Worm (Caenorhabditis elegans) whole organism, young adult: ENCODE data around the gene hpo-10.

ENCODE experiments used
- B0019.2 ChIP-seq: fragments of 200-800 bp; sonication (Bioruptor generic); conservative IDR thresholded peaks from 2 replicates; pipeline ENCODE4 v1.3.6; 2022; ENCODE audit warnings: missing genetic modification reagents, missing genetic modification characterization, missing compliant biosample characterization
- B0035.1 ChIP-seq: sonication (generic microtip); optimal IDR thresholded peaks from 2 replicates; lab custom pipeline; 2016; ENCODE audit warnings: missing genetic modification characterization, mild to moderate bottlenecking, missing compliant biosample characterization, missing genotype, missing genetic modification reagents
- B0261.1 ChIP-seq: sonication (generic microtip); optimal IDR thresholded peaks from 2 replicates; lab custom pipeline; 2016; ENCODE audit warnings: mild to moderate bottlenecking, missing genetic modification characterization, moderate library complexity, missing compliant biosample characterization
- B0336.3 ChIP-seq: fragments of 200-800 bp; sonication (Bioruptor generic); IDR thresholded peaks from 2 replicates; pipeline ENCODE4 v1.3.6; 2022; ENCODE audit warnings: missing genetic modification characterization, missing compliant biosample characterization
- C06A6.2 ChIP-seq: fragments of 200-800 bp; sonication (Bioruptor generic); conservative IDR thresholded peaks from 2 replicates; pipeline ENCODE4 v1.3.6; 2022; ENCODE audit warnings: missing genetic modification characterization, missing compliant biosample characterization
- F23B12.7 ChIP-seq: sonication (generic microtip); optimal IDR thresholded peaks from 2 replicates; lab custom pipeline; 2017; ENCODE audit warnings: missing genetic modification characterization, mild to moderate bottlenecking, missing compliant biosample characterization, antibody characterized with exemption, moderate library complexity; ENCODE audit not compliant: insufficient read depth
- F37B4.10 ChIP-seq: fragments of 200-800 bp; sonication (Bioruptor generic); IDR thresholded peaks from 2 replicates; pipeline ENCODE4 v1.3.6; 2022; ENCODE audit warnings: missing genetic modification characterization, missing compliant biosample characterization
- F55B11.4 ChIP-seq: sonication (generic microtip); optimal IDR thresholded peaks from 2 replicates; lab custom pipeline; 2016; ENCODE audit warnings: missing compliant biosample characterization, missing genetic modification characterization, borderline replicate concordance; ENCODE audit not compliant: insufficient read depth
- K11D2.4 ChIP-seq: fragments of 200-800 bp; sonication (Bioruptor generic); IDR thresholded peaks from 2 replicates; pipeline ENCODE4 v1.3.6; 2022; ENCODE audit warnings: missing genetic modification reagents, missing genetic modification characterization, missing compliant biosample characterization
- Y56A3A.18 ChIP-seq: fragments of 200-800 bp; sonication (Bioruptor generic); IDR thresholded peaks from 2 replicates; pipeline ENCODE4 v1.3.6; 2022; ENCODE audit warnings: missing genetic modification reagents, missing genetic modification characterization, missing compliant biosample characterization
- Y67H2A.10 ChIP-seq: fragments of 200-800 bp; sonication (Bioruptor generic); conservative IDR thresholded peaks from 2 replicates; pipeline ENCODE4 v1.3.6; 2022; ENCODE audit warnings: missing genetic modification reagents, missing genetic modification characterization, missing compliant biosample characterization
- aptf-2 ChIP-seq: fragments of 200-800 bp; sonication (Bioruptor generic); conservative IDR thresholded peaks from 2 replicates; pipeline ENCODE4 v1.3.6; 2022; ENCODE audit warnings: missing genetic modification reagents, missing genetic modification characterization, missing compliant biosample characterization
- aptf-3 ChIP-seq: fragments of 200-800 bp; sonication (Bioruptor generic); IDR thresholded peaks from 2 replicates; pipeline ENCODE4 v1.3.6; 2022; ENCODE audit warnings: missing genetic modification characterization, missing compliant biosample characterization
- bed-2 ChIP-seq: fragments of 200-800 bp; sonication (Bioruptor generic); IDR thresholded peaks from 2 replicates; pipeline ENCODE4 v1.3.6; 2022; ENCODE audit warnings: missing genetic modification reagents, missing genetic modification characterization, missing compliant biosample characterization
- ceh-100 ChIP-seq: fragments of 200-800 bp; sonication (Bioruptor generic); IDR thresholded peaks from 2 replicates; pipeline ENCODE4 v1.3.6; 2022; ENCODE audit warnings: missing genetic modification reagents, missing genetic modification characterization, missing compliant biosample characterization
- ceh-27 ChIP-seq: fragments of 200-800 bp; sonication (Bioruptor generic); optimal IDR thresholded peaks from 2 replicates; lab custom pipeline; 2018; ENCODE audit warnings: mild to moderate bottlenecking, missing genetic modification characterization, moderate library complexity, missing compliant biosample characterization
- ceh-79 ChIP-seq: sonication (generic microtip); optimal IDR thresholded peaks from 2 replicates; lab custom pipeline; 2017; ENCODE audit warnings: mild to moderate bottlenecking, missing genetic modification characterization, missing compliant biosample characterization
- egl-18 ChIP-seq: fragments of 200-800 bp; sonication (Bioruptor generic); IDR thresholded peaks from 2 replicates; pipeline ENCODE4 v1.3.6; 2022; ENCODE audit warnings: missing genetic modification reagents, missing genetic modification characterization, missing compliant biosample characterization
- egl-44 ChIP-seq: fragments of 200-800 bp; sonication (Bioruptor generic); IDR thresholded peaks from 2 replicates; pipeline ENCODE4 v1.3.6; 2022; ENCODE audit warnings: missing genetic modification reagents, missing genetic modification characterization, missing compliant biosample characterization
- ekl-4 ChIP-seq: fragments of 200-800 bp; sonication (Bioruptor generic); IDR thresholded peaks from 2 replicates; pipeline ENCODE4 v1.3.6; 2022; ENCODE audit warnings: missing genetic modification reagents, missing genetic modification characterization, missing compliant biosample characterization
- fkh-3 ChIP-seq: sonication (generic microtip); optimal IDR thresholded peaks from 2 replicates; lab custom pipeline; 2016; ENCODE audit warnings: mild to moderate bottlenecking, missing genetic modification characterization, missing compliant biosample characterization
- hlh-12 ChIP-seq: sonication (generic microtip); optimal IDR thresholded peaks from 2 replicates; lab custom pipeline; 2016; ENCODE audit warnings: missing genetic modification characterization, missing compliant biosample characterization
- hmg-1.2 ChIP-seq: fragments of 200-800 bp; sonication (Bioruptor generic); IDR thresholded peaks from 2 replicates; pipeline ENCODE4 v1.3.6; 2022; ENCODE audit warnings: missing genetic modification reagents, missing genetic modification characterization, missing compliant biosample characterization
- hmg-20 ChIP-seq: fragments of 200-800 bp; sonication (Bioruptor generic); IDR thresholded peaks from 2 replicates; pipeline ENCODE4 v1.3.6; 2022; ENCODE audit warnings: missing genetic modification reagents, missing genetic modification characterization, missing compliant biosample characterization
- hrde-1 ChIP-seq: sonication (generic microtip); optimal IDR thresholded peaks from 2 replicates; lab custom pipeline; 2016; ENCODE audit warnings: missing genetic modification characterization, mild to moderate bottlenecking, missing compliant biosample characterization, moderate library complexity, missing genotype, missing genetic modification reagents, borderline replicate concordance
- let-526 ChIP-seq: fragments of 200-800 bp; sonication (Bioruptor generic); IDR thresholded peaks from 2 replicates; pipeline ENCODE4 v1.3.6; 2022; ENCODE audit warnings: missing genetic modification reagents, missing genetic modification characterization, missing compliant biosample characterization
- lin-40 ChIP-seq: sonication (generic microtip); optimal IDR thresholded peaks from 2 replicates; lab custom pipeline; 2016; ENCODE audit warnings: missing genetic modification characterization, mild to moderate bottlenecking, missing compliant biosample characterization, missing genotype, missing genetic modification reagents
- lsy-27 ChIP-seq: sonication (generic microtip); optimal IDR thresholded peaks from 2 replicates; lab custom pipeline; 2017; ENCODE audit warnings: missing genetic modification characterization, mild to moderate bottlenecking, missing compliant biosample characterization, antibody characterized with exemption, missing genotype, borderline replicate concordance; ENCODE audit not compliant: insufficient read depth
- madf-6 ChIP-seq: fragments of 200-800 bp; sonication (Bioruptor generic); IDR thresholded peaks from 2 replicates; pipeline ENCODE4 v1.3.6; 2022; ENCODE audit warnings: missing genetic modification reagents, missing genetic modification characterization, missing compliant biosample characterization
- mes-4 ChIP-seq: sonication (generic microtip); optimal IDR thresholded peaks from 2 replicates; lab custom pipeline; 2016; ENCODE audit warnings: missing genotype, missing genetic modification characterization, missing compliant biosample characterization
- mxl-1 ChIP-seq: sonication (generic microtip); optimal IDR thresholded peaks from 2 replicates; lab custom pipeline; 2016; ENCODE audit warnings: missing genetic modification characterization, missing compliant biosample characterization
- nfya-1 ChIP-seq: sonication (generic microtip); optimal IDR thresholded peaks from 2 replicates; lab custom pipeline; 2017; ENCODE audit warnings: antibody characterized with exemption, missing compliant biosample characterization, missing genetic modification characterization, borderline replicate concordance; ENCODE audit not compliant: insufficient read depth
- nhr-120 ChIP-seq: fragments of 200-800 bp; sonication (Bioruptor generic); IDR thresholded peaks from 2 replicates; pipeline ENCODE4 v1.3.6; 2022; ENCODE audit warnings: missing genetic modification characterization, missing compliant biosample characterization
- nhr-80 ChIP-seq: sonication (generic microtip); optimal IDR thresholded peaks from 2 replicates; lab custom pipeline; 2016; ENCODE audit warnings: missing genetic modification characterization, missing compliant biosample characterization
- nhr-90 ChIP-seq: sonication (generic microtip); optimal IDR thresholded peaks from 2 replicates; lab custom pipeline; 2016; ENCODE audit warnings: missing genotype, mild to moderate bottlenecking, missing genetic modification characterization, missing compliant biosample characterization
- pha-4 ChIP-seq: fragments of 150-350 bp; sonication (generic microtip); optimal IDR thresholded peaks from 2 replicates; lab custom pipeline; 2014; ENCODE audit warnings: missing biosample characterization, missing genetic modification reagents, missing genetic modification characterization
- repo-1 ChIP-seq: sonication (generic microtip); optimal IDR thresholded peaks from 2 replicates; lab custom pipeline; 2017; ENCODE audit warnings: mild to moderate bottlenecking, missing genetic modification characterization, missing compliant biosample characterization
- sdz-38 ChIP-seq: sonication (generic microtip); optimal IDR thresholded peaks from 2 replicates; lab custom pipeline; 2016; ENCODE audit warnings: missing genotype, missing genetic modification characterization, missing compliant biosample characterization
- sptf-2 ChIP-seq: fragments of 200-800 bp; sonication (Bioruptor generic); optimal IDR thresholded peaks from 2 replicates; lab custom pipeline; 2018; ENCODE audit warnings: mild to moderate bottlenecking, missing genetic modification characterization, missing compliant biosample characterization
- tlf-1 ChIP-seq: fragments of 200-800 bp; sonication (Bioruptor generic); optimal IDR thresholded peaks from 2 replicates; lab custom pipeline; 2018; ENCODE audit warnings: mild to moderate bottlenecking, missing genetic modification characterization, missing compliant biosample characterization
- xnd-1 ChIP-seq: sonication (generic microtip); optimal IDR thresholded peaks from 2 replicates; lab custom pipeline; 2016; ENCODE audit warnings: missing genotype, missing genetic modification reagents, missing genetic modification characterization, missing compliant biosample characterization
- zim-3 ChIP-seq: sonication (generic microtip); optimal IDR thresholded peaks from 2 replicates; lab custom pipeline; 2017; ENCODE audit warnings: mild to moderate bottlenecking, missing genetic modification characterization, moderate library complexity, missing compliant biosample characterization
- ztf-18 ChIP-seq: sonication (generic microtip); optimal IDR thresholded peaks from 2 replicates; lab custom pipeline; 2016; ENCODE audit warnings: missing genotype, mild to moderate bottlenecking, missing genetic modification characterization, missing compliant biosample characterization

The hpo-10 gene

DNA sequence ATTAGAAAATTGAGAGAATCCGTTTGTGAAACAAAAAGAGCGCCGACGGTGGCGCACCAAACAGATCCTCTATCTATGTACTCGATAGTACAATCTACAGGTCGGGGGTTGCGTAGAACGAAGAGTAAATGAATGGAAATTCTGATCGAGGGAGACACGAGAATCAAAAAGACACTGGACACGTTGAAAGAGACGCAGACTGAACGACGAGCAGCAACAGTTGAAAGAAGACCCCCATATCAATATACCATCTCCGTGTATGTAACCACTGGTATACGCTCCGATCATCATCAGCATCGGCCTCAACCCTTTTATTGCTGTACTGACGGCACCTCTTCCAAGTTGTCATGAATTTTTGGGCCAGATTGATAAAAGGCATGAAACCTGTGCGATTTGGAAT, 43.0 kb upstream of the hpo-10 start:
- no peak for TF ChIP-seq Y67H2A.10 (GFP tag; lab: Robert Waterston, UW)
- 0 out of 2 replicates have a peak, but pooled peaks have one; percentile 28 for TF ChIP-seq F37B4.10 (GFP tag; lab: Robert Waterston, UW)
- TF ChIP-seq hlh-12: no peak
- TF ChIP-seq let-526: 0 out of 2 replicates have a peak, but pooled peaks have one; percentile 6
- TF ChIP-seq hmg-1.2: peak; percentile 28; the same call in 1 of the 2 replicates
- no peak for TF ChIP-seq Y56A3A.18
- no peak for TF ChIP-seq xnd-1 (tag; lab: Kevin White, UChicago)
- no peak for TF ChIP-seq hmg-20

DNA sequence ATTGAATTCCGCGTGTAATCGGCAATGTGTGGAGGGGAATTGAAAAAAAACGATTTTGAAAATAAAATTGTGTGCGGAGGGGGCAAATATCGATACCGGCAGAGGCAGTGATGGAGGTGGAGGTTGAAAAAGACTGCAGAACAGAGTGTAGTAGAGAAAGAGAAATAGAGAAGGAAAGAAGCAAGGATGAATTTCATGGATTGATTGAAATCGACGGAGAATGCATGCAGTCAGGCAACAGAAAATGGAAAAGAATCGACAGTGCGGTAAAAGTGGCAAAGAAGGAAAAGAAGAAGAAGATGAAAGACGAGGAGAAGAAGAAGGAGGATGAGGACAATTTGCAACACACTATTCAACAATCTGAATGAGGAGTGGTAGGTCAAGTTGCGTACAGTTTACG, 42.5 kb upstream of the hpo-10 start, which contains the start of gene W04D12.1:
Gene W04D12.1, plus strand, starts transcription at position 111 of the 400 bp plus-strand sequence.
- TF ChIP-seq nfya-1 (tag; lab: Kevin White, UChicago) (no peak), C06A6.2 (GFP tag; lab: Robert Waterston, UW) (no peak), ztf-18 (no peak), hmg-1.2 (peak; percentile 58; the same call in 1 of the 2 replicates), nhr-120 (GFP tag; lab: Robert Waterston, UW) (no peak)
- TF ChIP-seq, all 124 proteins: peak for 1

DNA sequence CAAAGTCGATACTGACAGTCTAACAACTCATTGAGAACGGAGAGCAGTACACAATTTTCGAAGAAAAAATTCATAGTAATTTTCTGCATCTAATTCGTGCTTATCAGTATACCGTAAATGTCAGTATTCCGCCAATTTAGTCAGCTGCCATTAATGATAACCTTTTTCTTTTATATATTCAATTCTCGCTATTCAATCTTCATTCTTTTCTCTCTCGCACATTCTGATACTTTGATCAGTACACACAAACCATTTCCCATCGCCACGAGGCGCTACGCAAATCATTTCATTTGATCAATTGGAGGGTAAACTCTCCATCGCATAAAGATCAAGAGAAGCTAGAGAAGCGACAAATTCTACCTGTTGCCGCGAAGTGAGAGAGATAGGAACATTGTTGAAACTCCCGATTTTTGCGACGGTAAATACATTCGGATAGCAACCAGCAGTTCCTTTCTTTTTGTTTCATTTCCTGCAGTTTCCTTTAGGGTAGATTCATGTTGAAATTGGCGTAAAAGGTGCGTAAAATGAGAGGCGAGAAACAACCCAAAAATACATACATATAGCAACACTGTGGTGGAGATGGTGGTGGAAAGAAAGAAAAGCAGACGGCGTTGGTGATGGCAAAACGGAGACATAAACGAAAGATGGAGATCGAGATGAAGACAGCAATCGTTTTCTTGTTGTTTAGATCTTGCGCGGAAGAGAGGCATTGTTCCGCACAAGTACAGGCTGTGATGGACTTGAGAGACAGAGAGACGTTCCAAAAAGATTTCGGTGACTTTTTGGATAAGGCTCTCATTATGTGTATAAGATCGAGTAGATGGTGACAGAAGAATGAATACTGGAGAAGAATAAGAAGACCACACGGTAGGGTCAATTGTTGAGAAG, 40.9 kb upstream of the hpo-10 start:
- TF ChIP-seq ceh-100 (GFP tag; lab: Robert Waterston, UW) (no peak), F23B12.7 (tag; lab: Kevin White, UChicago) (peak; percentile 29), B0336.3 (no peak), bed-2 (GFP tag; lab: Robert Waterston, UW) (no peak), hrde-1 (tag; lab: Kevin White, UChicago) (no peak), zim-3 (tag; lab: Kevin White, UChicago) (no peak), lin-40 (tag; lab: Kevin White, UChicago) (peak; percentile 34), ceh-27 (GFP tag; lab: Kevin White, UChicago) (no peak), mxl-1 (tag; lab: Kevin White, UChicago) (no peak), nhr-90 (peak; percentile 19), lsy-27 (tag; lab: Kevin White, UChicago) (no peak), B0035.1 (tag; lab: Kevin White, UChicago) (no peak), mes-4 (tag; lab: Kevin White, UChicago) (no peak), pha-4 (tag; lab: Kevin White, UChicago) (peak; percentile 66), egl-44 (0 out of 2 replicates have a peak, but pooled peaks have one; percentile 17), repo-1 (no peak), madf-6 (GFP tag; lab: Robert Waterston, UW) (no peak), ceh-79 (tag; lab: Kevin White, UChicago) (no peak), aptf-2 (no peak), B0019.2 (GFP tag; lab: Robert Waterston, UW) (no peak), egl-18 (GFP tag; lab: Robert Waterston, UW) (no peak), sdz-38 (no peak), F55B11.4 (tag; lab: Kevin White, UChicago) (no peak), ekl-4 (GFP tag; lab: Robert Waterston, UW) (no peak), tlf-1 (no peak), B0261.1 (tag; lab: Kevin White, UChicago) (no peak), nhr-80 (tag; lab: Kevin White, UChicago) (peak; percentile 97), K11D2.4 (GFP tag; lab: Robert Waterston, UW) (no peak), sptf-2 (GFP tag; lab: Kevin White, UChicago) (no peak), hmg-20 (no peak), xnd-1 (tag; lab: Kevin White, UChicago) (no peak), fkh-3 (no peak), aptf-3 (GFP tag; lab: Robert Waterston, UW) (no peak), nfya-1 (tag; lab: Kevin White, UChicago) (no peak)
